Fruit fly (Drosophila melanogaster): ENCODE measurements around the gene pix.

DNA sequence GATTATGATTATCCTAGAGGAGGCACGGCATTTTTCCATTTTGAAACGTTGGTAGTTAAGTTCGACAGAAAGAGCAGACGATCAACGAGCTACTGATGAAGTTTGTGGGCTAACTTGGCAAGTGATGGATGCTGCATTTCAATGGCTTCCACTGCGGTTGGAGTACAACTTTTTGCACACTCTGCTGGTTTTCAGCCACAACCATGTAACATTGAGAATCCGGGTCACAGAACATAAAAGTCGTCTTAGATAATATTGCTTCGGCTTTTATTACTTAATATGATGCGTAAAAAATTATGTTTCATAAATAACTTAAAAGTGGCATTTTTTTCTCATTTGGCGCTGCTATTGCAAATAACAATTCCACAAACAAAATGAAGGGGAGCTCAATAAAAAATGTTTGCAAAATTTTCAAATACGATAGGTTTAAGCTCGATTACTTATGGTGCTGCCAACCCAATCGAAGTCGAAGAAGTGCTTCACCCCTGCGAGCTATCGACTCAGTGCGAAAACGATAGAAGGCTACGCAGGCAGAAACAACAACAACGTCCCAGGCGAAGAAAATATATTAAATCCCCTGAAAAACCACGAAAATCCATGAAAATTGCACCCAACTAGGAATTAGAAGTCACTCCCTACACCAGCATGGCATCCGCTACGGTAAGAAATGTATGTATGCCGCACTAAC lies 8.1 kb downstream of the pix start, which contains the start of the genes CG5653 and CG5021:
- no peak for TF ChIP-seq Sox14 (GFP tag; optimal IDR thresholded peaks at IDR 0.05)
- no peak for TF ChIP-seq salr (GFP tag; optimal IDR thresholded peaks at IDR 0.05)
- no peak for TF ChIP-seq dac (GFP tag; optimal IDR thresholded peaks at IDR 0.05)
- TF ChIP-seq CG11902 (GFP tag; optimal IDR thresholded peaks at IDR 0.05) = no peak
- TF ChIP-seq achi (GFP tag; optimal IDR thresholded peaks at IDR 0.05) = no peak
- no peak for TF ChIP-seq Eip75B (GFP tag; optimal IDR thresholded peaks at IDR 0.05)
- TF ChIP-seq CG31627 (GFP tag; optimal IDR thresholded peaks at IDR 0.05) = no peak
- TF ChIP-seq Eip78C (GFP tag) = no peak
- TF ChIP-seq lz (GFP tag; optimal IDR thresholded peaks at IDR 0.05) = no peak
- TF ChIP-seq OdsH (GFP tag; optimal IDR thresholded peaks at IDR 0.05) = no peak
- no peak for TF ChIP-seq vri (GFP tag; optimal IDR thresholded peaks at IDR 0.05)
- TF ChIP-seq Sox102F (GFP tag; optimal IDR thresholded peaks at IDR 0.05) = no peak
- no peak for TF ChIP-seq Smox (GFP tag; optimal IDR thresholded peaks at IDR 0.05)
- no peak for TF ChIP-seq Gug (GFP tag; IDR thresholded peaks at IDR 0.05)
